Fruit fly (Drosophila melanogaster) Kc167 (cell line): ENCODE results near the gene Osi6.

ENCODE experiments used
- Myc ChIP-seq: fragments of >200 bp; optimal IDR thresholded peaks from 2 replicates; lab custom pipeline; 2017; ENCODE audit warnings: missing external identifiers
- Sin3A ChIP-seq: fragments of >200 bp; optimal IDR thresholded peaks from 2 replicates; lab custom pipeline; 2018; ENCODE audit warnings: missing external identifiers
- h ChIP-seq: fragments of >200 bp; optimal IDR thresholded peaks from 3 replicates; lab custom pipeline; 2018; ENCODE audit warnings: missing external identifiers
- insv ChIP-seq: fragments of >200 bp; optimal IDR thresholded peaks from 3 replicates; lab custom pipeline; 2018; ENCODE audit warnings: missing external identifiers
- psq ChIP-seq: fragments of >200 bp; optimal IDR thresholded peaks from 2 replicates; lab custom pipeline; 2017; ENCODE audit warnings: missing external identifiers
- ttk ChIP-seq: sonication (Bioruptor generic); optimal IDR thresholded peaks from 2 replicates; lab custom pipeline; 2017; ENCODE audit warnings: missing external identifiers

dm6 chr3R:6252809-6253208 is 18.3 kb downstream of the Osi6 start:
- no peak for TF ChIP-seq psq (lab: Kevin White, UChicago)
- no peak for TF ChIP-seq ttk (lab: Kevin White, UChicago)
- no peak for TF ChIP-seq Myc (lab: Kevin White, UChicago)
- no peak for TF ChIP-seq h
- no peak for TF ChIP-seq insv (lab: Kevin White, UChicago)
- TF ChIP-seq Sin3A (lab: Kevin White, UChicago): no peak
